Worm (Caenorhabditis elegans) whole organism, L1 larva: ENCODE measurements around the gene fdgt-2.

Source experiments
- blmp-1 ChIP-seq: fragments of 150-350 bp; optimal IDR thresholded peaks from 2 replicates; lab custom pipeline; 2014; ENCODE audit warnings: missing biosample characterization, missing genetic modification characterization
- egl-27 ChIP-seq, 2 experiments: fragments of 150-350 bp in 1 of 2; sonication (generic microtip); optimal IDR thresholded peaks; 3 replicates each; lab custom pipeline; 2017 to 2018; ENCODE audit warnings: missing biosample characterization in 2 of 2, missing genetic modification characterization in 2 of 2, missing genetic modification reagents in 2 of 2
- fos-1 ChIP-seq: fragments of 150-350 bp; optimal IDR thresholded peaks from 2 replicates; lab custom pipeline; 2014; ENCODE audit warnings: missing biosample characterization, missing genetic modification characterization
- lin-13 ChIP-seq: fragments of 150-350 bp; optimal IDR thresholded peaks from 2 replicates; lab custom pipeline; 2014; ENCODE audit warnings: missing biosample characterization, missing genetic modification reagents, missing genetic modification characterization
- nhr-12 ChIP-seq: sonication (generic microtip); optimal IDR thresholded peaks from 2 replicates; lab custom pipeline; 2017; ENCODE audit warnings: missing biosample characterization, missing genetic modification characterization

DNA sequence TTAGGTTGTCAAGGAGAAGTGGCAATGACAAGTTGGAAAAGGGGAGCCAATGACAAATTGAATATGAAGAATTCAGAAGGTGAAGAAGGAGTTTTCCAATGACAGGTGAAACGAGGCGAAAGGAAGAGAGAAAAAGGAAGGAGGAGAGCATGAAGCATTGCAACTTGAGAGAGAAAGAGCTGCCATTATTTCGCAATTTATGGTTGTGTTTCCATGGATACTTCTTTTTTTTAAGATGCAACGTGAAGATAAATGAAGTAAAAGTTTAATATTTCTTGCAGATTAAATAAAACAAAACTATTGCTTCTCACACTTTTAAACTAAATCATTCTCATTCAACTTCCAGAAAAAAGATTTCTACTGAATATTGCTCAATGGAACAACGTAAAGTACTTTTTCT lies 23.2 kb upstream of the fdgt-2 start, which contains the start of gene F49E12.8:
- TF ChIP-seq nhr-12 (tag; lab: Kevin White, UChicago) (no peak), fos-1 (no peak), blmp-1 (tag; lab: Kevin White, UChicago) (no peak), lin-13 (no peak), egl-27 (tag; optimal IDR thresholded peaks at IDR 0.05; lab: Kevin White, UChicago) (no peak)
